Worm (Caenorhabditis elegans) whole organism, L1 larva: ENCODE results near the gene T16G12.7.

Experiments
- F16B12.6 ChIP-seq: fragments of 150-350 bp; optimal IDR thresholded peaks from 2 replicates; lab custom pipeline; 2014; ENCODE audit warnings: missing biosample characterization, missing genetic modification characterization
- ztf-4 ChIP-seq: fragments of 150-350 bp; optimal IDR thresholded peaks from 2 replicates; lab custom pipeline; 2014; ENCODE audit warnings: missing biosample characterization, missing genetic modification characterization

- TF ChIP-seq F16B12.6 (tag; lab: Kevin White, UChicago) (no peak), ztf-4 (tag; lab: Kevin White, UChicago) (no peak)
These were observed 48.6 kb upstream of the T16G12.7 start, which contains the start of gene hal-2 for ce11 chrIII:10088508-10088981.
